Worm (Caenorhabditis elegans) whole organism, L1 larva: ENCODE measurements around the gene ZC155.2.

Experiments
- C04F5.9 ChIP-seq: sonication (generic microtip); optimal IDR thresholded peaks from 2 replicates; lab custom pipeline; 2016; ENCODE audit warnings: missing genetic modification characterization, missing compliant biosample characterization
- F16B12.6 ChIP-seq: fragments of 150-350 bp; optimal IDR thresholded peaks from 2 replicates; lab custom pipeline; 2014; ENCODE audit warnings: missing biosample characterization, missing genetic modification characterization
- Y116A8C.19 ChIP-seq: sonication (generic microtip); optimal IDR thresholded peaks from 2 replicates; lab custom pipeline; 2016; ENCODE audit warnings: missing compliant biosample characterization, missing genetic modification characterization, borderline replicate concordance
- aha-1 ChIP-seq: fragments of 150-350 bp; optimal IDR thresholded peaks from 2 replicates; lab custom pipeline; 2014; ENCODE audit warnings: missing biosample characterization, missing genetic modification characterization
- alr-1 ChIP-seq: fragments of 200-800 bp; sonication (Bioruptor generic); optimal IDR thresholded peaks from 2 replicates; lab custom pipeline; 2018; ENCODE audit warnings: borderline replicate concordance, mild to moderate bottlenecking, missing genetic modification characterization, missing compliant biosample characterization
- aly-2 ChIP-seq: fragments of 150-350 bp; optimal IDR thresholded peaks from 2 replicates; lab custom pipeline; 2014; ENCODE audit warnings: missing biosample characterization, missing genetic modification characterization
- ama-1 ChIP-seq: fragments of 150-350 bp; optimal IDR thresholded peaks from 2 replicates; lab custom pipeline; 2014
- ceh-63 ChIP-seq: fragments of 200-800 bp; sonication (Bioruptor generic); optimal IDR thresholded peaks from 2 replicates; lab custom pipeline; 2018; ENCODE audit warnings: mild to moderate bottlenecking, missing genetic modification characterization, missing compliant biosample characterization
- ceh-8 ChIP-seq: fragments of 200-800 bp; sonication (Bioruptor generic); optimal IDR thresholded peaks from 2 replicates; lab custom pipeline; 2018; ENCODE audit warnings: mild to moderate bottlenecking, missing genetic modification characterization, moderate library complexity, missing compliant biosample characterization
- ceh-88 ChIP-seq: fragments of 200-800 bp; sonication (Bioruptor generic); IDR thresholded peaks from 2 replicates; pipeline ENCODE4 v1.3.6; 2022; ENCODE audit warnings: missing genetic modification characterization, missing compliant biosample characterization
- ceh-90 ChIP-seq: sonication (generic microtip); optimal IDR thresholded peaks from 2 replicates; lab custom pipeline; 2016; ENCODE audit warnings: missing genetic modification characterization, missing compliant biosample characterization
- ces-1 ChIP-seq: fragments of 150-350 bp; optimal IDR thresholded peaks from 2 replicates; lab custom pipeline; 2014; ENCODE audit warnings: missing biosample characterization, missing genetic modification reagents, missing genetic modification characterization
- efl-1 ChIP-seq, 4 experiments: fragments of 150-350 bp; optimal IDR thresholded peaks in 3 of 4; peaks in 1 of 4; 1 replicate in 1 of 4; 2 replicates in 3 of 4; lab custom pipeline; 2014; ENCODE audit warnings: missing biosample characterization in 2 of 4, missing genetic modification characterization in 2 of 4, missing genetic modification reagents in 2 of 4
- efl-3 ChIP-seq: fragments of 200-800 bp; sonication (Bioruptor generic); optimal IDR thresholded peaks from 2 replicates; lab custom pipeline; 2018; ENCODE audit warnings: mild to moderate bottlenecking, missing genetic modification characterization, missing compliant biosample characterization
- egl-27 ChIP-seq, 2 experiments: fragments of 150-350 bp in 1 of 2; sonication (generic microtip); optimal IDR thresholded peaks; 3 replicates each; lab custom pipeline; 2017 to 2018; ENCODE audit warnings: missing biosample characterization in 2 of 2, missing genetic modification characterization in 2 of 2, missing genetic modification reagents in 2 of 2
- elt-2 ChIP-seq: sonication (generic microtip); optimal IDR thresholded peaks from 2 replicates; lab custom pipeline; 2016; ENCODE audit warnings: missing genetic modification characterization, mild to moderate bottlenecking, inconsistent platforms, missing compliant biosample characterization, missing genetic modification reagents
- ets-5 ChIP-seq: fragments of 200-800 bp; sonication (Bioruptor generic); IDR thresholded peaks from 2 replicates; pipeline ENCODE4 v1.3.6; 2022; ENCODE audit warnings: missing genetic modification characterization, missing compliant biosample characterization
- fkh-10 ChIP-seq: sonication (generic microtip); optimal IDR thresholded peaks from 2 replicates; lab custom pipeline; 2017; ENCODE audit warnings: missing biosample characterization, missing genetic modification reagents, missing genetic modification characterization
- fkh-4 ChIP-seq: sonication (generic microtip); optimal IDR thresholded peaks from 2 replicates; lab custom pipeline; 2016; ENCODE audit warnings: missing compliant biosample characterization, missing genetic modification characterization, borderline replicate concordance
- fkh-8 ChIP-seq: sonication (generic microtip); optimal IDR thresholded peaks from 2 replicates; lab custom pipeline; 2016; ENCODE audit warnings: mild to moderate bottlenecking, missing genetic modification characterization, missing compliant biosample characterization
- fos-1 ChIP-seq: fragments of 150-350 bp; optimal IDR thresholded peaks from 2 replicates; lab custom pipeline; 2014; ENCODE audit warnings: missing biosample characterization, missing genetic modification characterization
- hlh-17 ChIP-seq: fragments of 200-800 bp; sonication (Bioruptor generic); optimal IDR thresholded peaks from 2 replicates; lab custom pipeline; 2018; ENCODE audit warnings: missing genetic modification characterization, mild to moderate bottlenecking, missing compliant biosample characterization, moderate library complexity, borderline replicate concordance
- hlh-4 ChIP-seq: sonication (generic microtip); optimal IDR thresholded peaks from 2 replicates; lab custom pipeline; 2016; ENCODE audit warnings: mild to moderate bottlenecking, missing genetic modification characterization, missing compliant biosample characterization
- irx-1 ChIP-seq: sonication (generic microtip); optimal IDR thresholded peaks from 2 replicates; lab custom pipeline; 2016; ENCODE audit warnings: missing genetic modification characterization, missing compliant biosample characterization
- jun-1 ChIP-seq: fragments of 150-350 bp; optimal IDR thresholded peaks from 2 replicates; lab custom pipeline; 2014; ENCODE audit warnings: missing biosample characterization, missing genetic modification reagents, missing genetic modification characterization
- lin-13 ChIP-seq: fragments of 150-350 bp; optimal IDR thresholded peaks from 2 replicates; lab custom pipeline; 2014; ENCODE audit warnings: missing biosample characterization, missing genetic modification reagents, missing genetic modification characterization
- lin-14 ChIP-seq: fragments of 200-800 bp; sonication (Bioruptor generic); optimal IDR thresholded peaks from 2 replicates; lab custom pipeline; 2018; ENCODE audit warnings: mild to moderate bottlenecking, missing genetic modification characterization, moderate library complexity, missing compliant biosample characterization
- lin-39 ChIP-seq: fragments of 150-350 bp; optimal IDR thresholded peaks from 2 replicates; lab custom pipeline; 2014; ENCODE audit warnings: missing biosample characterization, missing genetic modification reagents, missing genetic modification characterization
- lir-3 ChIP-seq: sonication (generic microtip); optimal IDR thresholded peaks from 2 replicates; lab custom pipeline; 2016; ENCODE audit warnings: mild to moderate bottlenecking, missing genetic modification characterization, moderate library complexity, missing compliant biosample characterization; ENCODE audit not compliant: poor library complexity
- lsy-2 ChIP-seq, 2 experiments: fragments of 150-350 bp; optimal IDR thresholded peaks; 2 replicates each; lab custom pipeline; 2014; ENCODE audit warnings: missing biosample characterization in 2 of 2, missing genetic modification characterization in 2 of 2
- mdl-1 ChIP-seq, 2 experiments: fragments of 150-350 bp; optimal IDR thresholded peaks; 2 replicates each; lab custom pipeline; 2014 to 2017; ENCODE audit warnings: missing biosample characterization in 2 of 2, missing genetic modification characterization in 2 of 2, inconsistent platforms in 1 of 2
- mef-2 ChIP-seq: fragments of 150-350 bp; optimal IDR thresholded peaks from 2 replicates; lab custom pipeline; 2014; ENCODE audit warnings: missing biosample characterization, missing genetic modification characterization
- nhr-19 ChIP-seq: fragments of 200-800 bp; sonication (Bioruptor generic); conservative IDR thresholded peaks from 2 replicates; pipeline ENCODE4 v1.3.6; 2022; ENCODE audit warnings: missing genetic modification characterization, missing compliant biosample characterization
- nhr-237 ChIP-seq: fragments of 150-350 bp; optimal IDR thresholded peaks from 2 replicates; lab custom pipeline; 2014; ENCODE audit warnings: missing biosample characterization, missing genetic modification characterization
- nhr-47 ChIP-seq: sonication (generic microtip); optimal IDR thresholded peaks from 2 replicates; lab custom pipeline; 2016; ENCODE audit warnings: mild to moderate bottlenecking, missing genetic modification characterization, moderate library complexity, missing compliant biosample characterization
- nhr-84 ChIP-seq: sonication (generic microtip); optimal IDR thresholded peaks from 2 replicates; lab custom pipeline; 2017; ENCODE audit warnings: missing biosample characterization, missing genetic modification characterization
- nhr-85 ChIP-seq: sonication (generic microtip); peaks from one replicate; lab custom pipeline; 2016; ENCODE audit warnings: missing genetic modification characterization, inconsistent platforms, missing compliant biosample characterization
- nhr-90 ChIP-seq: sonication (generic microtip); optimal IDR thresholded peaks from 2 replicates; lab custom pipeline; 2016; ENCODE audit warnings: mild to moderate bottlenecking, missing genetic modification characterization, missing compliant biosample characterization; ENCODE audit not compliant: poor library complexity
- pax-3 ChIP-seq: fragments of 200-800 bp; sonication (Bioruptor generic); optimal IDR thresholded peaks from 2 replicates; lab custom pipeline; 2018; ENCODE audit warnings: mild to moderate bottlenecking, missing genetic modification characterization, moderate library complexity, missing compliant biosample characterization
- pqm-1 ChIP-seq: sonication (generic microtip); optimal IDR thresholded peaks from 3 replicates; lab custom pipeline; 2017; ENCODE audit warnings: missing biosample characterization, missing genetic modification characterization
- skn-1 ChIP-seq: fragments of 150-350 bp; optimal IDR thresholded peaks from 2 replicates; lab custom pipeline; 2014; ENCODE audit warnings: missing biosample characterization, missing genetic modification characterization
- sup-37 ChIP-seq: fragments of 200-800 bp; sonication (Bioruptor generic); optimal IDR thresholded peaks from 2 replicates; lab custom pipeline; 2018; ENCODE audit warnings: mild to moderate bottlenecking, missing genetic modification characterization, missing compliant biosample characterization
- swsn-7 ChIP-seq: sonication (generic microtip); optimal IDR thresholded peaks from 2 replicates; lab custom pipeline; 2016; ENCODE audit warnings: missing genetic modification characterization, missing compliant biosample characterization
- tbx-2 ChIP-seq: sonication (generic microtip); optimal IDR thresholded peaks from 2 replicates; lab custom pipeline; 2016; ENCODE audit warnings: missing genetic modification characterization, missing compliant biosample characterization
- unc-130 ChIP-seq: fragments of 150-350 bp; optimal IDR thresholded peaks from 2 replicates; lab custom pipeline; 2017; ENCODE audit warnings: missing biosample characterization, missing genetic modification characterization, inconsistent platforms
- unc-62 ChIP-seq: fragments of 150-350 bp; optimal IDR thresholded peaks from 2 replicates; lab custom pipeline; 2014; ENCODE audit warnings: missing biosample characterization, missing genetic modification reagents, missing genetic modification characterization
- unc-98 ChIP-seq: fragments of 200-800 bp; sonication (Bioruptor generic); IDR thresholded peaks from 2 replicates; pipeline ENCODE4 v1.3.6; 2022; ENCODE audit warnings: missing genetic modification characterization, missing compliant biosample characterization
- vab-15 ChIP-seq: sonication (generic microtip); optimal IDR thresholded peaks from 2 replicates; lab custom pipeline; 2017; ENCODE audit warnings: missing genotype, mild to moderate bottlenecking, missing genetic modification characterization, missing compliant biosample characterization
- xbp-1 ChIP-seq: sonication (generic microtip); optimal IDR thresholded peaks from 2 replicates; lab custom pipeline; 2016; ENCODE audit warnings: missing genetic modification characterization, missing compliant biosample characterization
- zag-1 ChIP-seq: fragments of 150-350 bp; optimal IDR thresholded peaks from 2 replicates; lab custom pipeline; 2014; ENCODE audit warnings: missing biosample characterization, missing genetic modification characterization
- ztf-11 ChIP-seq, 2 experiments: sonication (generic microtip); optimal IDR thresholded peaks; 2 replicates each; lab custom pipeline; 2016 to 2017; ENCODE audit warnings: missing genetic modification characterization in 2 of 2, missing biosample characterization in 1 of 2, missing compliant biosample characterization in 1 of 2

ZC155.2 gene

ce11 chrIII:5202641-5203040 lies 16.1 kb upstream of the ZC155.2 start (continued):
- TF ChIP-seq ceh-63 (GFP tag; lab: Kevin White, UChicago) (no peak), aly-2 (no peak), skn-1 (no peak), lin-13 (GFP tag; lab: Kevin White, UChicago) (peak; percentile 12), C04F5.9 (no peak), pqm-1 (tag; lab: Kevin White, UChicago) (no peak), swsn-7 (tag; lab: Kevin White, UChicago) (peak; percentile 39), xbp-1 (tag; lab: Kevin White, UChicago) (no peak), pax-3 (tag; lab: Kevin White, UChicago) (no peak), ama-1 (no peak), vab-15 (tag; lab: Kevin White, UChicago) (no peak), lin-14 (GFP tag; lab: Kevin White, UChicago) (peak; percentile 88), nhr-237 (no peak), alr-1 (tag; lab: Kevin White, UChicago) (no peak), ets-5 (GFP tag; lab: Robert Waterston, UW) (no peak), ceh-88 (GFP tag; lab: Robert Waterston, UW) (no peak), nhr-90 (tag; lab: Kevin White, UChicago) (peak; percentile 67), ztf-11 (tag; optimal IDR thresholded peaks at IDR 0.05; lab: Kevin White, UChicago) (no peak), F16B12.6 (tag; lab: Kevin White, UChicago) (no peak), unc-130 (tag; lab: Kevin White, UChicago) (no peak), mdl-1 (tag; optimal IDR thresholded peaks at IDR 0.05; lab: Kevin White, UChicago) (peak in 1 of 2 experiments; percentile 3), elt-2 (peak; percentile 71), fkh-10 (GFP tag; lab: Kevin White, UChicago) (no peak), ceh-90 (tag; lab: Kevin White, UChicago) (no peak), nhr-84 (tag; lab: Kevin White, UChicago) (no peak), ceh-8 (GFP tag; lab: Kevin White, UChicago) (no peak), fkh-4 (no peak), tbx-2 (tag; lab: Kevin White, UChicago) (peak; percentile 51), jun-1 (tag; lab: Kevin White, UChicago) (peak; percentile 46), mef-2 (no peak), fkh-8 (peak; percentile 8), unc-98 (no peak), lin-39 (no peak), unc-62 (GFP tag; lab: Kevin White, UChicago) (no peak), nhr-85 (tag; lab: Kevin White, UChicago) (peak; percentile 89), sup-37 (GFP tag; lab: Kevin White, UChicago) (no peak), irx-1 (tag; lab: Kevin White, UChicago) (no peak), lir-3 (tag; lab: Kevin White, UChicago) (peak; percentile 40), efl-3 (GFP tag; lab: Kevin White, UChicago) (no peak), hlh-4 (tag; lab: Kevin White, UChicago) (no peak), hlh-17 (GFP tag; lab: Kevin White, UChicago) (no peak), ces-1 (GFP tag; lab: Kevin White, UChicago) (no peak), Y116A8C.19 (tag; lab: Kevin White, UChicago) (no peak), fos-1 (tag; lab: Kevin White, UChicago) (peak; percentile 28), efl-1 (optimal IDR thresholded peaks at IDR 0.05; lab: Kevin White, UChicago) (peak; percentile 53 to 59), efl-1 (GFP tag; optimal IDR thresholded peaks at IDR 0.05 in 1 of 2; lab: Kevin White, UChicago) (peak in 1 of 2 experiments; percentile 24), lsy-2 (tag; optimal IDR thresholded peaks at IDR 0.05; lab: Kevin White, UChicago) (peak; percentile 49 to 74), nhr-47 (peak; percentile 46), aha-1 (tag; lab: Kevin White, UChicago) (no peak), zag-1 (tag; lab: Kevin White, UChicago) (no peak), egl-27 (tag; optimal IDR thresholded peaks at IDR 0.05; lab: Kevin White, UChicago) (no peak), nhr-19 (GFP tag; lab: Robert Waterston, UW) (peak; percentile 60)
- TF ChIP-seq, all 84 proteins: peak for 29
